Worm (Caenorhabditis elegans): ENCODE data around the gene Y45F10D.16.

The Y45F10D.16 gene

ce11 chrIV:13776115-13776514, at the start of gene Y45F10D.16:
TSS of gene Y45F10D.16 (plus strand) at chrIV:13776415.
- TF ChIP-seq pha-4 (tag; optimal IDR thresholded peaks at IDR 0.05), result peak; percentile 7
- no peak for TF ChIP-seq aly-2 (tag; optimal IDR thresholded peaks at IDR 0.05)

ce11 chrIV:13726630-13727029, 49.6 kb upstream of the Y45F10D.16 start, which contains the start of gene ent-4:
TSS of gene ent-4 (plus strand) at chrIV:13726930.
- TF ChIP-seq R02D3.7 (tag; optimal IDR thresholded peaks at IDR 0.05), result no peak
- no peak for TF ChIP-seq fkh-2 (tag; optimal IDR thresholded peaks at IDR 0.05)
- no peak for TF ChIP-seq fkh-10 (GFP tag; optimal IDR thresholded peaks at IDR 0.05)
- no peak for TF ChIP-seq ztf-11 (tag; optimal IDR thresholded peaks at IDR 0.05)
- TF ChIP-seq snpc-4 (tag; optimal IDR thresholded peaks at IDR 0.05), result no peak
- TF ChIP-seq zag-1 (tag; optimal IDR thresholded peaks at IDR 0.05), result no peak
- TF ChIP-seq mdl-1 (tag; optimal IDR thresholded peaks at IDR 0.05), result no peak
- TF ChIP-seq elt-3 (tag; optimal IDR thresholded peaks at IDR 0.05), result no peak
- TF ChIP-seq ceh-9 (tag; optimal IDR thresholded peaks at IDR 0.05), result no peak
- no peak for TF ChIP-seq eor-1 (tag; optimal IDR thresholded peaks at IDR 0.05)
- TF ChIP-seq ztf-4 (tag; optimal IDR thresholded peaks at IDR 0.05), result no peak
- TF ChIP-seq ceh-28 (tag; optimal IDR thresholded peaks at IDR 0.05), result no peak
- TF ChIP-seq unc-62 (GFP tag; optimal IDR thresholded peaks at IDR 0.05), result no peak
- no peak for TF ChIP-seq ZK546.5 (tag; optimal IDR thresholded peaks at IDR 0.05)
- no peak for TF ChIP-seq elt-1 (tag; optimal IDR thresholded peaks at IDR 0.05)
- no peak for TF ChIP-seq nhr-12 (tag; optimal IDR thresholded peaks at IDR 0.05)
- TF ChIP-seq ceh-16 (tag; optimal IDR thresholded peaks at IDR 0.05), result no peak
- TF ChIP-seq elt-2 (tag; optimal IDR thresholded peaks at IDR 0.05), result no peak
- no peak for TF ChIP-seq nhr-23 (tag; optimal IDR thresholded peaks at IDR 0.05)
- TF ChIP-seq lsy-12 (tag; optimal IDR thresholded peaks at IDR 0.05), result no peak

- TF ChIP-seq nhr-28 (tag; optimal IDR thresholded peaks at IDR 0.05) (no peak), elt-3 (tag; optimal IDR thresholded peaks at IDR 0.05) (no peak), elt-2 (tag; optimal IDR thresholded peaks at IDR 0.05) (peak; percentile 94), ZK546.5 (tag; optimal IDR thresholded peaks at IDR 0.05) (no peak), nhr-25 (tag; optimal IDR thresholded peaks at IDR 0.05) (no peak), daf-12 (tag; optimal IDR thresholded peaks at IDR 0.05) (no peak), pqm-1 (tag; optimal IDR thresholded peaks at IDR 0.05) (peak; percentile 82), jun-1 (tag; optimal IDR thresholded peaks at IDR 0.05) (no peak)
These were observed 48.4 kb upstream of the Y45F10D.16 start for ce11 chrIV:13727865-13728264.

ce11 chrIV:13742244-13742643, 34.0 kb upstream of the Y45F10D.16 start, which contains the start of gene C47A4.3:
TSS of gene C47A4.3 (minus strand) at chrIV:13742344.
- no peak for TF ChIP-seq skn-1 (tag; optimal IDR thresholded peaks at IDR 0.05)
- TF ChIP-seq ceh-9 (tag; optimal IDR thresholded peaks at IDR 0.05), result no peak
- no peak for TF ChIP-seq zag-1 (tag; optimal IDR thresholded peaks at IDR 0.05)

- no peak for TF ChIP-seq nhr-77 (tag; optimal IDR thresholded peaks at IDR 0.05)
- TF ChIP-seq nhr-12 (tag; optimal IDR thresholded peaks at IDR 0.05), result no peak
- no peak for TF ChIP-seq nhr-237 (tag; optimal IDR thresholded peaks at IDR 0.05)
- no peak for TF ChIP-seq lsy-12 (tag; optimal IDR thresholded peaks at IDR 0.05)
- no peak for TF ChIP-seq unc-39 (tag; optimal IDR thresholded peaks at IDR 0.05)
- no peak for TF ChIP-seq ceh-16 (tag; optimal IDR thresholded peaks at IDR 0.05)
- no peak for TF ChIP-seq lin-39 (tag; optimal IDR thresholded peaks at IDR 0.05)
- no peak for TF ChIP-seq nfya-1 (tag; optimal IDR thresholded peaks at IDR 0.05; ENCODE audit: insufficient read depth)
- no peak for TF ChIP-seq pqm-1 (tag; optimal IDR thresholded peaks at IDR 0.05)
- no peak for TF ChIP-seq fos-1 (tag; optimal IDR thresholded peaks at IDR 0.05)
- no peak for TF ChIP-seq ztf-11 (tag; optimal IDR thresholded peaks at IDR 0.05)
- no peak for TF ChIP-seq nhr-25 (tag; optimal IDR thresholded peaks at IDR 0.05)
- TF ChIP-seq ztf-4 (tag; optimal IDR thresholded peaks at IDR 0.05), result no peak
- TF ChIP-seq eor-1 (tag; optimal IDR thresholded peaks at IDR 0.05), result no peak
- TF ChIP-seq nhr-23 (tag; optimal IDR thresholded peaks at IDR 0.05), result no peak
- no peak for TF ChIP-seq aly-2 (tag; optimal IDR thresholded peaks at IDR 0.05)
- no peak for TF ChIP-seq lin-15B (tag; optimal IDR thresholded peaks at IDR 0.05)
- no peak for TF ChIP-seq fkh-2 (tag; optimal IDR thresholded peaks at IDR 0.05)
- TF ChIP-seq skn-1 (tag; optimal IDR thresholded peaks at IDR 0.05), result no peak
These were observed 30.8 kb upstream of the Y45F10D.16 start, which contains the start of gene C47A4.5 for ce11 chrIV:13745409-13745808. TSS of gene C47A4.5 (plus strand) at chrIV:13745709.

Measured in whole organism, L3 larva.